Fruit fly (Drosophila melanogaster) ovary, adult (tissue): Measurements from ENCODE around the gene CG13766.

Source experiments
- CG17801 ChIP-seq: fragments of 200-800 bp; optimal IDR thresholded peaks from 2 replicates; lab custom pipeline; 2019; ENCODE audit warnings: missing biosample characterization, mild to moderate bottlenecking, missing genetic modification characterization, moderate library complexity; ENCODE audit not compliant: partially characterized antibody

Gene CG13766

dm6 chr2L:6557429-6558384, 8.3 kb downstream of the CG13766 start, which contains the start of the genes IFT52 and COX5B:
IFT52 (minus strand) TSS chr2L:6557502.
COX5B (plus strand) TSS chr2L:6557800.
- TF ChIP-seq CG17801 (GFP tag; lab: Kevin White, UChicago), result peak; percentile 28

- TF ChIP-seq CG17801 (GFP tag; lab: Kevin White, UChicago), result no peak
Measured at dm6 chr2L:6553797-6554188, 12.2 kb downstream of the CG13766 start.

dm6 chr2L:6553041-6553796, 12.8 kb downstream of the CG13766 start:
- no peak for TF ChIP-seq CG17801 (GFP tag; lab: Kevin White, UChicago)

- no peak for TF ChIP-seq CG17801 (GFP tag; lab: Kevin White, UChicago)
Measured at dm6 chr2L:6552345-6552744, 13.6 kb downstream of the CG13766 start.

- TF ChIP-seq CG17801 (GFP tag; lab: Kevin White, UChicago), result no peak
Measured at dm6 chr2L:6551452-6551851, 14.5 kb downstream of the CG13766 start.

- no peak for TF ChIP-seq CG17801 (GFP tag; lab: Kevin White, UChicago)
Measured at dm6 chr2L:6550809-6551208, 15.2 kb downstream of the CG13766 start.

dm6 chr2L:6547978-6548377, 18.0 kb downstream of the CG13766 start:
- TF ChIP-seq CG17801 (GFP tag; lab: Kevin White, UChicago), result no peak

dm6 chr2L:6546883-6547471, 19.0 kb downstream of the CG13766 start, which contains the start of gene eya:
eya (minus strand) TSS chr2L:6546976.
- TF ChIP-seq CG17801 (GFP tag; lab: Kevin White, UChicago), result no peak

- TF ChIP-seq CG17801 (GFP tag; lab: Kevin White, UChicago), result no peak
Measured at dm6 chr2L:6539623-6540381, 26.2 kb downstream of the CG13766 start.

- peak; percentile 2 for TF ChIP-seq CG17801 (GFP tag; lab: Kevin White, UChicago)
Measured at dm6 chr2L:6536044-6536581, 29.9 kb downstream of the CG13766 start.

- no peak for TF ChIP-seq CG17801 (GFP tag; lab: Kevin White, UChicago)
Measured at dm6 chr2L:6534125-6534815, 31.7 kb downstream of the CG13766 start.

- no peak for TF ChIP-seq CG17801 (GFP tag; lab: Kevin White, UChicago)
Measured at dm6 chr2L:6533719-6534118, 32.3 kb downstream of the CG13766 start.

dm6 chr2L:6532977-6533376, 33.0 kb downstream of the CG13766 start:
- no peak for TF ChIP-seq CG17801 (GFP tag; lab: Kevin White, UChicago)
